Worm (Caenorhabditis elegans): ENCODE results near the gene C14E2.7.

- TF ChIP-seq him-1 (tag; optimal IDR thresholded peaks at IDR 0.05), result no peak
- no peak for TF ChIP-seq dao-5 (tag; optimal IDR thresholded peaks at IDR 0.05)
These were observed 15.2 kb upstream of the C14E2.7 start, which contains the start of gene C14E2.11 for ce11 chrX:1800980-1801506.
